Worm (Caenorhabditis elegans): ENCODE results near the gene sdz-38.

The sdz-38 gene

DNA sequence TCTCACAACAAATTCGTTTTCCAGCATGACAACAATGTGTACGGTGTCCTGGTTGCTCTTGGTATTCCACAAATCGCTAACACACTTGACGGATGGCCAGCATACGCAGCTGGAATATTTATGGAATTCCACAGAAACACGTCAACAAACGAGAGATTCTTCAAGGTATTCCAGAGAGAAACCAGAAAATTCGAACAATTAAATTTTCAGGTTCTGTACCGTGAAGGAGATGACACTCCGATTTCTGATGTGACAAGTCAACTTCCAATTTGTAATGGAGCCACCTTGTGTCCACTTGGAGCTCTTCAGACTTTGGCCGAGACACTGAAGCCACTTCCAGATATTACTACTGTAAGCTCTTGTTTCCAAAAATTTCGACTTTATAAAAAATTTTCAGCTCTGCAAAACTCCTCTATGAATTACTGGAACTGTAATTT lies 47.7 kb downstream of the sdz-38 start (continued):
- TF ChIP-seq ama-1 (optimal IDR thresholded peaks at IDR 0.05) (peak; percentile 65), ama-1 (GFP tag; optimal IDR thresholded peaks at IDR 0.05) (no peak), hrde-1 (tag; optimal IDR thresholded peaks at IDR 0.05; ENCODE audit: borderline replicate concordance) (no peak), egrh-3 (GFP tag; IDR thresholded peaks at IDR 0.05) (no peak), snpc-1.1 (tag; optimal IDR thresholded peaks at IDR 0.05; ENCODE audit: insufficient read depth) (no peak), ceh-40 (GFP tag; IDR thresholded peaks at IDR 0.05) (0 out of 2 replicates have a peak, but pooled peaks have one; percentile 22), F37B4.10 (GFP tag; IDR thresholded peaks at IDR 0.05) (no peak), ceh-27 (GFP tag; optimal IDR thresholded peaks at IDR 0.05) (no peak), ceh-100 (GFP tag; IDR thresholded peaks at IDR 0.05) (no peak), B0035.1 (tag; optimal IDR thresholded peaks at IDR 0.05) (peak; percentile 71), bed-1 (GFP tag; IDR thresholded peaks at IDR 0.05) (no peak), F52B5.7 (tag; optimal IDR thresholded peaks at IDR 0.05) (peak; percentile 20), cebp-2 (GFP tag; IDR thresholded peaks at IDR 0.05) (0 out of 2 replicates have a peak, but pooled peaks have one; percentile 17), sea-2 (GFP tag; IDR thresholded peaks at IDR 0.05) (no peak), Y56A3A.18 (GFP tag; IDR thresholded peaks at IDR 0.05) (peak; percentile 45; the same call in 1 of the 2 replicates), rec-8 (tag; optimal IDR thresholded peaks at IDR 0.05) (no peak), hlh-26 (GFP tag; conservative IDR thresholded peaks at IDR 0.05) (no peak), nhr-90 (tag; optimal IDR thresholded peaks at IDR 0.05) (peak; percentile 41), snpc-1.3 (tag; optimal IDR thresholded peaks at IDR 0.05; ENCODE audit: insufficient read depth) (no peak), him-1 (tag; optimal IDR thresholded peaks at IDR 0.05) (no peak), efl-1 (GFP tag; optimal IDR thresholded peaks at IDR 0.05) (no peak), egl-44 (GFP tag; IDR thresholded peaks at IDR 0.05) (no peak), nhr-27 (tag; optimal IDR thresholded peaks at IDR 0.05) (no peak), snpc-3.4 (tag; optimal IDR thresholded peaks at IDR 0.05) (no peak), ztf-6 (GFP tag; IDR thresholded peaks at IDR 0.05) (no peak), F10E7.11 (tag; optimal IDR thresholded peaks at IDR 0.05) (no peak), hmg-20 (GFP tag; IDR thresholded peaks at IDR 0.05) (no peak), K12H6.12 (tag; optimal IDR thresholded peaks at IDR 0.05) (no peak), B0336.3 (GFP tag; IDR thresholded peaks at IDR 0.05) (0 out of 2 replicates have a peak, but pooled peaks have one; percentile 22), F23B12.7 (tag; optimal IDR thresholded peaks at IDR 0.05; ENCODE audit: insufficient read depth) (peak; percentile 2), madf-10 (tag; optimal IDR thresholded peaks at IDR 0.05) (peak; percentile 51), gei-17 (GFP tag; optimal IDR thresholded peaks at IDR 0.05) (no peak), madf-8 (GFP tag; conservative IDR thresholded peaks at IDR 0.05) (no peak), ztf-3 (GFP tag; optimal IDR thresholded peaks at IDR 0.05) (no peak), lin-54 (GFP tag; optimal IDR thresholded peaks at IDR 0.05) (no peak), zfh-2 (GFP tag; conservative IDR thresholded peaks at IDR 0.05) (no peak), mel-28 (tag; optimal IDR thresholded peaks at IDR 0.05; ENCODE audit: borderline replicate concordance) (no peak), ceh-79 (tag; optimal IDR thresholded peaks at IDR 0.05) (peak; percentile 48), sptf-2 (GFP tag; optimal IDR thresholded peaks at IDR 0.05) (no peak), tbp1 (GFP tag; optimal IDR thresholded peaks at IDR 0.05) (peak; percentile 41), lin-40 (tag; optimal IDR thresholded peaks at IDR 0.05) (peak; percentile 60), F22D6.2 (tag; optimal IDR thresholded peaks at IDR 0.05) (no peak), ceh-91 (GFP tag; IDR thresholded peaks at IDR 0.05) (no peak), atf-7 (tag; optimal IDR thresholded peaks at IDR 0.05) (peak; percentile 11), unc-62 (GFP tag; optimal IDR thresholded peaks at IDR 0.05) (no peak), Y53G8AR.9 (GFP tag; conservative IDR thresholded peaks at IDR 0.05) (no peak; the same call in 1 of the 2 replicates), ztf-28 (GFP tag; IDR thresholded peaks at IDR 0.05) (no peak), Y95B8A.8 (GFP tag; IDR thresholded peaks at IDR 0.05) (no peak), K11D2.4 (GFP tag; IDR thresholded peaks at IDR 0.05) (no peak)
